Fruit fly (Drosophila melanogaster) whole organism, embryonic: Measurements from ENCODE around the gene CG5498.

ENCODE experiments used
- CG10274 ChIP-seq: fragments of 200-800 bp; sonication (Bioruptor generic); optimal IDR thresholded peaks from 3 replicates; lab custom pipeline; 2017; ENCODE audit warnings: missing biosample characterization, mild to moderate bottlenecking, missing genetic modification characterization
- CG10543 ChIP-seq: fragments of 200-800 bp; sonication (Bioruptor generic); optimal IDR thresholded peaks from 3 replicates; lab custom pipeline; 2017; ENCODE audit warnings: missing biosample characterization, mild to moderate bottlenecking, missing genetic modification characterization, moderate library complexity
- CG11696 ChIP-seq: fragments of 200-800 bp; sonication (Bioruptor generic); IDR thresholded peaks from 2 replicates; pipeline ENCODE4 v1.3.6; 2022; ENCODE audit warnings: missing biosample characterization, missing genetic modification characterization
- CG12299 ChIP-seq: fragments of 200-800 bp; sonication (Bioruptor generic); optimal IDR thresholded peaks from 2 replicates; lab custom pipeline; 2018; ENCODE audit warnings: missing biosample characterization, mild to moderate bottlenecking, missing genetic modification characterization
- CG13894 ChIP-seq: fragments of 200-800 bp; sonication (Bioruptor generic); optimal IDR thresholded peaks from 3 replicates; lab custom pipeline; 2018; ENCODE audit warnings: missing biosample characterization, mild to moderate bottlenecking, missing genetic modification characterization, moderate library complexity
- CG15479 ChIP-seq: fragments of 200-800 bp; sonication (Bioruptor generic); optimal IDR thresholded peaks from 3 replicates; lab custom pipeline; 2019; ENCODE audit warnings: missing biosample characterization, mild to moderate bottlenecking, missing genetic modification characterization, moderate library complexity
- CG18599 ChIP-seq: fragments of 200-800 bp; sonication (Bioruptor generic); optimal IDR thresholded peaks from 3 replicates; lab custom pipeline; 2017; ENCODE audit warnings: missing biosample characterization, missing genetic modification characterization, mild to moderate bottlenecking, moderate library complexity, missing genetic modification reagents
- CG2199 ChIP-seq: fragments of 200-800 bp; sonication (Bioruptor generic); IDR thresholded peaks from 3 replicates; pipeline ENCODE4 v1.3.6; 2022; ENCODE audit warnings: missing biosample characterization, missing genetic modification characterization
- CG2678 ChIP-seq: fragments of 200-800 bp; sonication (Bioruptor generic); optimal IDR thresholded peaks from 3 replicates; lab custom pipeline; 2019; ENCODE audit warnings: missing biosample characterization, mild to moderate bottlenecking, missing genetic modification characterization, moderate library complexity
- CG30431 ChIP-seq: fragments of 200-800 bp; sonication (Bioruptor generic); optimal IDR thresholded peaks from 2 replicates; lab custom pipeline; 2017; ENCODE audit warnings: missing biosample characterization, missing genetic modification characterization
- CG3163 ChIP-seq: fragments of 200-800 bp; sonication (Bioruptor generic); optimal IDR thresholded peaks from 3 replicates; lab custom pipeline; 2016; ENCODE audit warnings: missing biosample characterization, missing genetic modification characterization
- CG3407 ChIP-seq: fragments of 200-800 bp; sonication (Bioruptor generic); optimal IDR thresholded peaks from 2 replicates; lab custom pipeline; 2018; ENCODE audit warnings: missing biosample characterization, mild to moderate bottlenecking, missing genetic modification characterization
- CG3995 ChIP-seq: fragments of 200-800 bp; sonication (Bioruptor generic); optimal IDR thresholded peaks from 3 replicates; lab custom pipeline; 2016; ENCODE audit warnings: missing biosample characterization, missing genetic modification characterization
- CG6854 ChIP-seq: fragments of 200-800 bp; sonication (Bioruptor generic); optimal IDR thresholded peaks from 3 replicates; lab custom pipeline; 2017; ENCODE audit warnings: missing biosample characterization, mild to moderate bottlenecking, missing genetic modification characterization
- CG7271 ChIP-seq: fragments of 200-800 bp; sonication (Bioruptor generic); optimal IDR thresholded peaks from 2 replicates; lab custom pipeline; 2018; ENCODE audit warnings: missing biosample characterization, mild to moderate bottlenecking, missing genetic modification characterization, moderate library complexity
- CG8290 ChIP-seq, 3 experiments: fragments of 200-800 bp; sonication (Bioruptor generic); optimal IDR thresholded peaks; 2 replicates each; lab custom pipeline; 2016 to 2019; ENCODE audit warnings: missing biosample characterization in 3 of 3, missing genetic modification characterization in 3 of 3, mild to moderate bottlenecking in 2 of 3, moderate library complexity in 1 of 3
- D19A ChIP-seq: fragments of 200-800 bp; optimal IDR thresholded peaks from 3 replicates; lab custom pipeline; 2019; ENCODE audit warnings: missing biosample characterization, mild to moderate bottlenecking, missing genetic modification characterization, moderate library complexity
- D19B ChIP-seq: fragments of 200-800 bp; sonication (Bioruptor generic); optimal IDR thresholded peaks from 2 replicates; lab custom pipeline; 2017; ENCODE audit warnings: missing biosample characterization, mild to moderate bottlenecking, missing genetic modification characterization
- Drgx ChIP-seq: fragments of 200-800 bp; sonication (Bioruptor generic); IDR thresholded peaks from 2 replicates; pipeline ENCODE4 v1.3.6; 2022; ENCODE audit warnings: missing biosample characterization, missing genetic modification characterization
- GATAe ChIP-seq: fragments of 200-800 bp; sonication (Bioruptor generic); conservative IDR thresholded peaks from 2 replicates; pipeline ENCODE4 v1.3.6; 2022; ENCODE audit warnings: missing biosample characterization, missing genetic modification characterization
- HLH54F ChIP-seq: fragments of 200-800 bp; sonication (Bioruptor generic); optimal IDR thresholded peaks from 3 replicates; lab custom pipeline; 2016; ENCODE audit warnings: missing biosample characterization, missing genetic modification characterization
- Hand ChIP-seq: fragments of 200-800 bp; sonication (Bioruptor generic); optimal IDR thresholded peaks from 2 replicates; lab custom pipeline; 2017; ENCODE audit warnings: mild to moderate bottlenecking, missing biosample characterization, missing genetic modification reagents, missing genetic modification characterization
- Hr78 ChIP-seq, 2 experiments: fragments of 200-800 bp in 1 of 2; fragments of >200 bp in 1 of 2; sonication (Bioruptor generic) in 1 of 2; optimal IDR thresholded peaks; 2 replicates each; lab custom pipeline; 2017 to 2019; ENCODE audit warnings: missing biosample characterization in 2 of 2, missing genetic modification characterization in 2 of 2, mild to moderate bottlenecking in 1 of 2, moderate library complexity in 1 of 2
- Lhr ChIP-seq: fragments of 200-800 bp; sonication (Bioruptor generic); optimal IDR thresholded peaks from 3 replicates; lab custom pipeline; 2017; ENCODE audit warnings: mild to moderate bottlenecking, missing biosample characterization, missing genetic modification reagents, missing genetic modification characterization
- NK7.1 ChIP-seq: fragments of 200-800 bp; sonication (Bioruptor generic); optimal IDR thresholded peaks from 3 replicates; lab custom pipeline; 2016; ENCODE audit warnings: missing biosample characterization, missing genetic modification characterization
- Side ChIP-seq: fragments of 200-800 bp; sonication (Bioruptor generic); optimal IDR thresholded peaks from 2 replicates; lab custom pipeline; 2016; ENCODE audit warnings: missing biosample characterization, missing genetic modification characterization
- Spps ChIP-seq: fragments of 200-800 bp; sonication (Bioruptor generic); optimal IDR thresholded peaks from 2 replicates; lab custom pipeline; 2018; ENCODE audit warnings: missing biosample characterization, mild to moderate bottlenecking, missing genetic modification characterization
- Xrp1 ChIP-seq: fragments of 200-800 bp; sonication (Bioruptor generic); IDR thresholded peaks from 2 replicates; pipeline ENCODE4 v1.3.6; 2022; ENCODE audit warnings: missing biosample characterization, missing genetic modification characterization
- br ChIP-seq: fragments of >200 bp; optimal IDR thresholded peaks from 2 replicates; lab custom pipeline; 2017
- btn ChIP-seq: fragments of 200-800 bp; sonication (Bioruptor generic); optimal IDR thresholded peaks from 2 replicates; lab custom pipeline; 2016; ENCODE audit warnings: missing biosample characterization, missing genetic modification characterization
- chinmo ChIP-seq: fragments of 200-800 bp; sonication (Bioruptor generic); IDR thresholded peaks from 4 replicates; pipeline ENCODE4 v1.3.6; 2022; ENCODE audit warnings: missing biosample characterization, missing genetic modification characterization; ENCODE audit not compliant: partially characterized antibody
- chm ChIP-seq: fragments of 200-800 bp; sonication (Bioruptor generic); IDR thresholded peaks from 2 replicates; pipeline ENCODE4 v1.3.6; 2022; ENCODE audit warnings: missing biosample characterization, missing genetic modification characterization
- ci ChIP-seq: fragments of 200-800 bp; sonication (Bioruptor generic); IDR thresholded peaks from 3 replicates; pipeline ENCODE4 v1.3.6; 2022; ENCODE audit warnings: missing biosample characterization, missing genetic modification characterization
- dimm ChIP-seq: fragments of 200-800 bp; sonication (Bioruptor generic); IDR thresholded peaks from 2 replicates; pipeline ENCODE4 v1.3.6; 2022; ENCODE audit warnings: missing biosample characterization, missing genetic modification characterization
- dmrt11E ChIP-seq: fragments of 200-800 bp; sonication (Bioruptor generic); optimal IDR thresholded peaks from 3 replicates; lab custom pipeline; 2018; ENCODE audit warnings: missing biosample characterization, mild to moderate bottlenecking, missing genetic modification characterization, moderate library complexity
- dmrt99B ChIP-seq: fragments of 200-800 bp; sonication (Bioruptor generic); optimal IDR thresholded peaks from 2 replicates; lab custom pipeline; 2018; ENCODE audit warnings: missing biosample characterization, mild to moderate bottlenecking, missing genetic modification characterization, moderate library complexity
- exex ChIP-seq: fragments of 200-800 bp; sonication (Bioruptor generic); optimal IDR thresholded peaks from 4 replicates; lab custom pipeline; 2018; ENCODE audit warnings: missing biosample characterization, mild to moderate bottlenecking, missing genetic modification characterization, moderate library complexity
- fu2 ChIP-seq: fragments of 200-800 bp; sonication (Bioruptor generic); optimal IDR thresholded peaks from 2 replicates; lab custom pipeline; 2016; ENCODE audit warnings: missing biosample characterization, missing genetic modification characterization
- grn ChIP-seq: fragments of 200-800 bp; sonication (Bioruptor generic); optimal IDR thresholded peaks from 3 replicates; lab custom pipeline; 2017; ENCODE audit warnings: missing biosample characterization, missing genetic modification characterization
- mirr ChIP-seq: fragments of 200-800 bp; sonication (Bioruptor generic); optimal IDR thresholded peaks from 3 replicates; lab custom pipeline; 2018; ENCODE audit warnings: missing biosample characterization, mild to moderate bottlenecking, missing genetic modification characterization
- p53 ChIP-seq: fragments of 200-800 bp; sonication (Bioruptor generic); optimal IDR thresholded peaks from 2 replicates; lab custom pipeline; 2016; ENCODE audit warnings: missing biosample characterization, missing genetic modification characterization
- pb ChIP-seq: fragments of 200-800 bp; sonication (Bioruptor generic); optimal IDR thresholded peaks from 3 replicates; lab custom pipeline; 2016; ENCODE audit warnings: missing biosample characterization, missing genetic modification characterization
- pfk ChIP-seq: fragments of 200-800 bp; sonication (Bioruptor generic); optimal IDR thresholded peaks from 2 replicates; lab custom pipeline; 2018; ENCODE audit warnings: missing biosample characterization, mild to moderate bottlenecking, missing genetic modification characterization, moderate library complexity
- pho ChIP-seq: fragments of 200-800 bp; sonication (Bioruptor generic); optimal IDR thresholded peaks from 2 replicates; lab custom pipeline; 2016; ENCODE audit warnings: missing biosample characterization, missing genetic modification characterization
- pita ChIP-seq: fragments of 200-800 bp; sonication (Bioruptor generic); optimal IDR thresholded peaks from 2 replicates; lab custom pipeline; 2017; ENCODE audit warnings: missing biosample characterization, mild to moderate bottlenecking, missing genetic modification characterization
- sens-2 ChIP-seq: fragments of 200-800 bp; sonication (Bioruptor generic); IDR thresholded peaks from 2 replicates; pipeline ENCODE4 v1.3.6; 2022; ENCODE audit warnings: missing biosample characterization, missing genetic modification characterization
- unc-4 ChIP-seq: fragments of 200-800 bp; sonication (Bioruptor generic); IDR thresholded peaks from 2 replicates; pipeline ENCODE4 v1.3.6; 2022; ENCODE audit warnings: missing biosample characterization, missing genetic modification characterization; ENCODE audit not compliant: partially characterized antibody
- vvl ChIP-seq: fragments of 200-800 bp; sonication (Bioruptor generic); IDR thresholded peaks from 2 replicates; pipeline ENCODE4 v1.3.6; 2022; ENCODE audit warnings: missing biosample characterization, missing genetic modification characterization

The CG5498 gene

DNA sequence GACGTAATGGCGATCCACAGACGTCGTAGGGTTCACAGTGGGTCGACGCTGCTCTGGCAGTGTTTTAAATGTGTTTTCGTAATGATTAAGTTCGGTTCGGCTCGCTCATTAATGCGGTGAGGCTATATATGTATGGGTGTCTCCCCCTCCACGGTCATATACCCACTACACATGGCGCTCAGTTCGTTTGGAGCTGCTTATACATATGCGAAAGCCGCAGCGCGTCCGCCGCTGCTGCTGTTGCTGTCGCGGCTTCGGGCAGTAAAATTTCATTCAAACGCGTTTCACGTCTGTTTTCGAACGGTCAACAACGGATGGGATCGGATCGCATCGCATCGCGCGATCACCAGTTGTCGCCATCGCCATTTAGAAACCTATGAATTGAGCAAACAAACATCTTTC is 2.1 kb upstream of the CG5498 start (continued):
- TF ChIP-seq CG13894 (peak; percentile 45), CG10543 (GFP tag; lab: Kevin White, UChicago) (peak; percentile 77), vvl (peak; percentile 74), CG2678 (tag; lab: Kevin White, UChicago) (peak; percentile 4), CG3163 (GFP tag; lab: Kevin White, UChicago) (no peak), CG8290 (GFP tag; optimal IDR thresholded peaks at IDR 0.05; lab: Kevin White, UChicago) (no peak), CG8290 (tag; optimal IDR thresholded peaks at IDR 0.05; lab: Kevin White, UChicago) (peak in 1 of 2 experiments; percentile 34), D19B (GFP tag; lab: Kevin White, UChicago) (no peak), unc-4 (GFP tag; lab: Robert Waterston, UW) (0 out of 2 replicates have a peak, but pooled peaks have one; percentile 19)

DNA sequence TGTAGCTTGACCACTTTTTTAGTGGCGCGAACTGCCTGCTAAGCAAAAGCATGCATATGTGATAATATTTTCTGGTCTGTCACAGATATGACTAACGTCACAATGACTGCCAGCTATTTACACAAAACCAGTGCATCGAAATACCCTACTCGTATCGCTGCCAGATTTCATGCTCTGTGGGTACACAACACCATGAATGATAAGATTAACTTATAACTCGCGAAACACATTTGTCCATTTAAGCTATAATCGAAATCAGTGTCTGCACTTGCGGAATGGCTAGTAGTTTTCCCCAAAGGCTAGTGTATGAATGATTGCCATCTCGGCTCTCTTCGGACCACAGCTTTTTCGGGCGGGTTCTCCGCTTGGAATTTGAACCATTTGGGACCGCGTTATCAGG is 1.5 kb upstream of the CG5498 start:
- TF ChIP-seq CG12299 (tag; lab: Kevin White, UChicago) = no peak
- no peak for TF ChIP-seq NK7.1
- no peak for TF ChIP-seq Hand (GFP tag; lab: Kevin White, UChicago)
- TF ChIP-seq mirr = peak; percentile 77
- peak; percentile 23; the same call in 1 of the 2 replicates for TF ChIP-seq Drgx
- no peak for TF ChIP-seq fu2
- TF ChIP-seq GATAe (GFP tag; lab: Robert Waterston, UW) = peak; percentile 58; the same call in 1 of the 2 replicates
- no peak for TF ChIP-seq CG3163 (GFP tag; lab: Kevin White, UChicago)
- TF ChIP-seq ci (GFP tag; lab: Robert Waterston, UW) = peak; percentile 24; the same call in 1 of the 3 replicates
- TF ChIP-seq CG15479 (GFP tag; lab: Kevin White, UChicago) = peak; percentile 81
- peak; percentile 47 for TF ChIP-seq D19A (tag; lab: Kevin White, UChicago)
- TF ChIP-seq CG7271 (tag; lab: Kevin White, UChicago) = no peak
- no peak for TF ChIP-seq pho
- no peak for TF ChIP-seq p53 (GFP tag; lab: Kevin White, UChicago)
- no peak for TF ChIP-seq btn (GFP tag; lab: Kevin White, UChicago)
- no peak for TF ChIP-seq Side
- TF ChIP-seq CG3407 (GFP tag; lab: Kevin White, UChicago) = no peak
- TF ChIP-seq br (lab: Kevin White, UChicago) = no peak
- no peak for TF ChIP-seq Xrp1 (GFP tag; lab: Robert Waterston, UW)
- no peak for TF ChIP-seq dmrt99B (tag; lab: Kevin White, UChicago)
- no peak for TF ChIP-seq CG11696 (GFP tag; lab: Robert Waterston, UW)
- no peak for TF ChIP-seq CG8290 (GFP tag; optimal IDR thresholded peaks at IDR 0.05; lab: Kevin White, UChicago)
- peak in 1 of 2 experiments; percentile 15 for TF ChIP-seq CG8290 (tag; optimal IDR thresholded peaks at IDR 0.05; lab: Kevin White, UChicago)
- TF ChIP-seq CG10274 (GFP tag; lab: Kevin White, UChicago) = peak; percentile 58
- no peak for TF ChIP-seq dmrt11E (tag; lab: Kevin White, UChicago)
- peak; percentile 49; the same call in 2 of the 4 replicates for TF ChIP-seq chinmo (GFP tag; lab: Robert Waterston, UW)
- no peak for TF ChIP-seq Lhr (GFP tag; lab: Kevin White, UChicago)
- TF ChIP-seq HLH54F (GFP tag; lab: Kevin White, UChicago) = no peak
- TF ChIP-seq chm (GFP tag; lab: Robert Waterston, UW) = 0 out of 2 replicates have a peak, but pooled peaks have one; percentile 24
- TF ChIP-seq exex = peak; percentile 83
- peak; percentile 85 for TF ChIP-seq sens-2
- peak; percentile 87 for TF ChIP-seq grn (GFP tag; lab: Kevin White, UChicago)
- TF ChIP-seq pfk = no peak
- TF ChIP-seq CG18599 (GFP tag; lab: Kevin White, UChicago) = peak; percentile 36
- TF ChIP-seq CG3995 (GFP tag; lab: Kevin White, UChicago) = peak; percentile 8
- no peak for TF ChIP-seq dimm (GFP tag; lab: Robert Waterston, UW)
- no peak for TF ChIP-seq CG6854 (GFP tag; lab: Kevin White, UChicago)
- no peak for TF ChIP-seq pb (GFP tag; lab: Kevin White, UChicago)
- TF ChIP-seq Spps (tag; lab: Kevin White, UChicago) = no peak
- no peak for TF ChIP-seq Hr78 (GFP tag; optimal IDR thresholded peaks at IDR 0.05; lab: Kevin White, UChicago)
- peak; percentile 53; the same call in 1 of the 3 replicates for TF ChIP-seq CG2199 (GFP tag; lab: Robert Waterston, UW)
- TF ChIP-seq pita (GFP tag; lab: Kevin White, UChicago) = no peak
- TF ChIP-seq CG30431 (GFP tag; lab: Kevin White, UChicago) = no peak
